Fruit fly (Drosophila melanogaster): ENCODE data around the gene CG4259.

CG4259 gene

DNA sequence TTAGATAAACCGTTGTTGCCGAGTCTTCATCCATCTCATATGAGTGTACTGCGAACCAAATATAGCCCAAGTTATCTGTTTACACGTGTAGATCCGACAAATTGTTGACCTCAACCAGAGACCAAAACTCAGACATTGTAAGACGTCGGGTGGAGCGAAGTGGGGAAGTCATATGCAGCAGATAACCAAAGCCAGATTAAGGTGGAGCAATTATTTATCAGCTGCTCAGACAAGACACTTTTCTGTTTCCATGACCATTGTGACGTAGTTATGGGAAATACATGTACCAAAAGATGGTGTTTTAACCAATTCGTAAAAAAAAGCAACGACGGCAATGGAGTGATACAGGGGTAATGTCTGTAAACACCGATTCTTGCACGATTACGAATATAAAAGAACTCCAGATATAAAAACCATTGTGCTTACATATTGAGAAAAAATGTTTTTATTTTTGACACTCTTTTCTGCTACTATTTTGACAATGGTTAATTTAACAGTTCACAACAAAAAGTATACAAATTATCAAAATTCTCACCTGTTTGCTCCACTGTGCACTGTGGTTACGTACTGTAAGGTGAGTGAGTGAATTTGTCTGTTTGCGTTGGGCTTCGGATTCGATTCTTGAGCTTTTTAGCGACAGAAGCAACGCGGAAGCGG lies 48.4 kb upstream of the CG4259 start (continued):
- TF ChIP-seq CG11723 (GFP tag; optimal IDR thresholded peaks at IDR 0.05) (no peak), gcm2 (GFP tag; optimal IDR thresholded peaks at IDR 0.05) (peak; percentile 64), odd (GFP tag; optimal IDR thresholded peaks at IDR 0.05) (no peak), disco-r (GFP tag; optimal IDR thresholded peaks at IDR 0.05) (peak; percentile 11), phol (tag; optimal IDR thresholded peaks at IDR 0.05) (peak; percentile 38), hb (GFP tag; IDR thresholded peaks at IDR 0.05; ENCODE audit: partially characterized antibody) (no peak), otp (GFP tag; IDR thresholded peaks at IDR 0.05) (no peak), cas (GFP tag; IDR thresholded peaks at IDR 0.05) (no peak), her (GFP tag; optimal IDR thresholded peaks at IDR 0.05) (peak; percentile 23), Ets65A (GFP tag) (peak; percentile 92), CG13287 (GFP tag; IDR thresholded peaks at IDR 0.05; ENCODE audit: partially characterized antibody) (no peak), knrl (GFP tag; IDR thresholded peaks at IDR 0.05; ENCODE audit: partially characterized antibody) (no peak), CG32767 (GFP tag; IDR thresholded peaks at IDR 0.05) (0 out of 2 replicates have a peak, but pooled peaks have one; percentile 20), CG14014 (GFP tag; IDR thresholded peaks at IDR 0.05) (peak; percentile 43; the same call in 1 of the 2 replicates), CG6813 (GFP tag; optimal IDR thresholded peaks at IDR 0.05) (peak; percentile 50), CG3838 (GFP tag; optimal IDR thresholded peaks at IDR 0.05) (no peak), mld (GFP tag; IDR thresholded peaks at IDR 0.05; ENCODE audit: partially characterized antibody) (no peak), CG3726 (GFP tag; IDR thresholded peaks at IDR 0.05) (0 out of 3 replicates have a peak, but pooled peaks have one; percentile 8), CG32532 (GFP tag; IDR thresholded peaks at IDR 0.05) (peak; percentile 61), CG7963 (GFP tag; IDR thresholded peaks at IDR 0.05; ENCODE audit: partially characterized antibody) (no peak), Xbp1 (GFP tag; optimal IDR thresholded peaks at IDR 0.05) (peak; percentile 48), fd102C (GFP tag; optimal IDR thresholded peaks at IDR 0.05) (no peak), hbn (GFP tag; IDR thresholded peaks at IDR 0.05; ENCODE audit: partially characterized antibody) (no peak), esg (GFP tag; conservative IDR thresholded peaks at IDR 0.05) (peak; percentile 23; the same call in 1 of the 2 replicates), zfh2 (GFP tag; optimal IDR thresholded peaks at IDR 0.05) (peak; percentile 40), Bteb2 (GFP tag; optimal IDR thresholded peaks at IDR 0.05) (no peak), pnt (GFP tag; optimal IDR thresholded peaks at IDR 0.05) (no peak), CG13624 (GFP tag; optimal IDR thresholded peaks at IDR 0.05) (peak; percentile 45), croc (GFP tag; conservative IDR thresholded peaks at IDR 0.05) (no peak), CHES-1-like (GFP tag; optimal IDR thresholded peaks at IDR 0.05) (peak; percentile 49), CG4328 (GFP tag; optimal IDR thresholded peaks at IDR 0.05) (no peak), gce (GFP tag; IDR thresholded peaks at IDR 0.05) (0 out of 3 replicates have a peak, but pooled peaks have one; percentile 8), CG11560 (tag; IDR thresholded peaks at IDR 0.05) (no peak), gro (GFP tag; optimal IDR thresholded peaks at IDR 0.05) (peak; percentile 62), dimm (GFP tag; IDR thresholded peaks at IDR 0.05) (no peak), CG6854 (GFP tag; optimal IDR thresholded peaks at IDR 0.05) (no peak), CG10431 (GFP tag; optimal IDR thresholded peaks at IDR 0.05) (no peak), lab (GFP tag; optimal IDR thresholded peaks at IDR 0.05) (peak; percentile 23), CG33213 (GFP tag; optimal IDR thresholded peaks at IDR 0.05) (no peak), ab (GFP tag; optimal IDR thresholded peaks at IDR 0.05) (peak; percentile 54), CG2712 (tag; optimal IDR thresholded peaks at IDR 0.05) (peak; percentile 8), CG14860 (GFP tag; IDR thresholded peaks at IDR 0.05; ENCODE audit: partially characterized antibody) (no peak), caup (GFP tag; optimal IDR thresholded peaks at IDR 0.05; ENCODE audit: severe bottlenecking) (peak; percentile 32), dati (GFP tag; IDR thresholded peaks at IDR 0.05) (no peak), exex (tag; optimal IDR thresholded peaks at IDR 0.05) (no peak), Lpt (GFP tag; optimal IDR thresholded peaks at IDR 0.05) (no peak), Chrac-16 (GFP tag; optimal IDR thresholded peaks at IDR 0.05) (no peak), Sin3A (optimal IDR thresholded peaks at IDR 0.05) (no peak), ara (GFP tag; IDR thresholded peaks at IDR 0.05) (no peak), gsb (GFP tag; IDR thresholded peaks at IDR 0.05) (no peak)
